Worm (Caenorhabditis elegans): Measurements from ENCODE around the gene lev-9.

- no peak for TF ChIP-seq him-1 (tag; optimal IDR thresholded peaks at IDR 0.05)
- no peak for TF ChIP-seq dao-5 (tag; optimal IDR thresholded peaks at IDR 0.05)
- no peak for TF ChIP-seq W03F9.2 (tag; optimal IDR thresholded peaks at IDR 0.05)
Observed at ce11 chrX:6235443-6235842, 56.1 kb downstream of the lev-9 start, which contains the start of gene hsp-43.
